Fruit fly (Drosophila melanogaster): ENCODE measurements around the gene CG31524.

The CG31524 gene

dm6 chr3R:30464244-30464643 lies 49.9 kb downstream of the CG31524 start:
- TF ChIP-seq Vsx2 (GFP tag; optimal IDR thresholded peaks at IDR 0.05; ENCODE audit: partially characterized antibody) (no peak), Myc (optimal IDR thresholded peaks at IDR 0.05) (peak; percentile 31)

Data from whole organism, wandering third instar larva.